Fruit fly (Drosophila melanogaster) Kc167 (cell line): ENCODE data around the gene CG13008.

Experiments used
- Myc ChIP-seq: fragments of >200 bp; optimal IDR thresholded peaks from 2 replicates; lab custom pipeline; 2017; ENCODE audit warnings: missing external identifiers
- Sin3A ChIP-seq: fragments of >200 bp; optimal IDR thresholded peaks from 2 replicates; lab custom pipeline; 2018; ENCODE audit warnings: missing external identifiers
- h ChIP-seq: fragments of >200 bp; optimal IDR thresholded peaks from 3 replicates; lab custom pipeline; 2018; ENCODE audit warnings: missing external identifiers
- insv ChIP-seq: fragments of >200 bp; optimal IDR thresholded peaks from 3 replicates; lab custom pipeline; 2018; ENCODE audit warnings: missing external identifiers
- psq ChIP-seq: fragments of >200 bp; optimal IDR thresholded peaks from 2 replicates; lab custom pipeline; 2017; ENCODE audit warnings: missing external identifiers

dm6 chrX:16690499-16690898 lies 20.6 kb upstream of the CG13008 start:
- TF ChIP-seq Myc (lab: Kevin White, UChicago) (no peak), psq (no peak), h (lab: Kevin White, UChicago) (no peak), Sin3A (lab: Kevin White, UChicago) (no peak), insv (lab: Kevin White, UChicago) (no peak)
